Worm (Caenorhabditis elegans) whole organism, L3 larva: ENCODE results near the gene H40L08.7.

Source experiments
- elt-2 ChIP-seq: sonication (generic microtip); optimal IDR thresholded peaks from 2 replicates; lab custom pipeline; 2016; ENCODE audit warnings: missing genetic modification reagents, mild to moderate bottlenecking, missing genetic modification characterization, missing compliant biosample characterization
- nhr-12 ChIP-seq: fragments of 150-350 bp; optimal IDR thresholded peaks from 2 replicates; lab custom pipeline; 2014; ENCODE audit warnings: missing biosample characterization, missing genetic modification characterization
- nhr-23 ChIP-seq: fragments of 150-350 bp; optimal IDR thresholded peaks from 2 replicates; lab custom pipeline; 2014; ENCODE audit warnings: missing biosample characterization, missing genetic modification reagents, missing genetic modification characterization
- pqm-1 ChIP-seq: fragments of 150-350 bp; optimal IDR thresholded peaks from 2 replicates; lab custom pipeline; 2017; ENCODE audit warnings: missing biosample characterization, missing genetic modification characterization, inconsistent platforms
- snpc-4 ChIP-seq: fragments of 150-350 bp; optimal IDR thresholded peaks from 2 replicates; lab custom pipeline; 2014; ENCODE audit warnings: missing biosample characterization, missing genetic modification characterization
- ztf-11 ChIP-seq: fragments of 150-350 bp; optimal IDR thresholded peaks from 2 replicates; lab custom pipeline; 2014; ENCODE audit warnings: missing biosample characterization, missing genetic modification characterization

DNA sequence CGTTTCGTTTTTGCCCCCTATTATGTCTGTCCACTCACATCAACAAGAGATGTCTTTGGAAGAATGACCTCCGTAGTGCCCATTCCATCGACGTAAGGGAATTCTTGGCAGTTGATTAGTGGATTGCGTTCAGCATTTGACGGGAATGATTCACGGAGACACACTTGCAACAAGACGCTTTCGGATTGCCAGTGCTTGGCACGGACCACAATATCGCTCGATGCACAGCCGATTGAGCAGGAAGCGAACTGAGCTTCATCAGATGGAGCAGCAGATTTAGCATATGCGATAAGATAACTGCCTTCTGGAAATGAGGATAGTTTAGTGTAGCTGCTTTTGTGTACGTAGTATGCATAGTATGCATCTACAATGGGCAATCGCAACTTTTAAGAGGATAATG, 25.9 kb upstream of the H40L08.7 start:
- TF ChIP-seq ztf-11 (tag; lab: Kevin White, UChicago) = no peak
- TF ChIP-seq snpc-4 = no peak
- no peak for TF ChIP-seq elt-2 (tag; lab: Kevin White, UChicago)
- no peak for TF ChIP-seq nhr-23 (tag; lab: Kevin White, UChicago)
- TF ChIP-seq nhr-12 (tag; lab: Kevin White, UChicago) = no peak
- TF ChIP-seq pqm-1 (tag; lab: Kevin White, UChicago) = no peak
